Worm (Caenorhabditis elegans) whole organism, L3 larva: Measurements from ENCODE around the gene sdz-36.

Source experiments
- ceh-82 ChIP-seq: fragments of 150-350 bp; optimal IDR thresholded peaks from 2 replicates; lab custom pipeline; 2014; ENCODE audit warnings: missing biosample characterization, missing genetic modification characterization
- egl-27 ChIP-seq: sonication (generic microtip); optimal IDR thresholded peaks from 4 replicates; lab custom pipeline; 2017; ENCODE audit warnings: missing biosample characterization, missing genetic modification reagents, missing genetic modification characterization
- elt-3 ChIP-seq, 3 experiments: fragments of 150-350 bp in 1 of 3; sonication (generic microtip) in 2 of 3; optimal IDR thresholded peaks; 2 replicates in 2 of 3; 4 replicates in 1 of 3; lab custom pipeline; 2014 to 2017; ENCODE audit warnings: missing biosample characterization in 3 of 3, missing genetic modification characterization in 3 of 3
- fos-1 ChIP-seq: fragments of 150-350 bp; optimal IDR thresholded peaks from 2 replicates; lab custom pipeline; 2014; ENCODE audit warnings: missing biosample characterization, missing genetic modification characterization
- nhr-28 ChIP-seq: fragments of 150-350 bp; optimal IDR thresholded peaks from 2 replicates; lab custom pipeline; 2014; ENCODE audit warnings: missing biosample characterization, missing genetic modification characterization
- snpc-4 ChIP-seq: fragments of 150-350 bp; optimal IDR thresholded peaks from 2 replicates; lab custom pipeline; 2014; ENCODE audit warnings: missing biosample characterization, missing genetic modification characterization
- ztf-4 ChIP-seq: fragments of 150-350 bp; optimal IDR thresholded peaks from 2 replicates; lab custom pipeline; 2014; ENCODE audit warnings: missing biosample characterization, missing genetic modification characterization

DNA sequence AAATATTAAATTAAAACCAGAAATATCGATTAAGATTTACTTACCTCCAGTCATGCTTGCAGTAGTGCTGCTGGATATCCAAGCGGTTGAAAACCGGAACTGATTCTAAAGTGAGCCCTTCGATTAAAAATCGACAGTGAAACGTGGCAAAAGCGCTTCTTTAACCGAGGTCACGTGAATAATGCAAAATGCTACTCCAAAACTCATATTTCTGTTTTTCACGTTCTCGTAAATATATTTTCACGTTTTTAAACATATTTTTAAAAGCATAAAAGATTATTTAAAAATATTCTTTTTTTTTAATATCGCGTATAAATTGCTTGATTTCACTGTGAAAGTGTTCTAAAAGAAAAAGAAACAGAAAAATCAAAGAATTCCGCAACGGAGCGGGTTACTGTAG lies 18.5 kb downstream of the sdz-36 start, which contains the start of gene ant-1.3:
- no peak for TF ChIP-seq ceh-82 (tag; lab: Kevin White, UChicago)
- no peak for TF ChIP-seq snpc-4 (tag; lab: Kevin White, UChicago)
- TF ChIP-seq ztf-4 (tag; lab: Kevin White, UChicago), result no peak
- TF ChIP-seq elt-3 (tag; optimal IDR thresholded peaks at IDR 0.05; lab: Kevin White, UChicago), result no peak
- no peak for TF ChIP-seq egl-27 (tag; lab: Kevin White, UChicago)
- TF ChIP-seq fos-1 (tag; lab: Kevin White, UChicago), result no peak
- TF ChIP-seq nhr-28 (tag; lab: Kevin White, UChicago), result no peak
